Worm (Caenorhabditis elegans): ENCODE data around the gene aptf-3.
A peak's percentile ranks its signal among the peaks of the same experiment; 100 is the strongest.

aptf-3 gene

DNA sequence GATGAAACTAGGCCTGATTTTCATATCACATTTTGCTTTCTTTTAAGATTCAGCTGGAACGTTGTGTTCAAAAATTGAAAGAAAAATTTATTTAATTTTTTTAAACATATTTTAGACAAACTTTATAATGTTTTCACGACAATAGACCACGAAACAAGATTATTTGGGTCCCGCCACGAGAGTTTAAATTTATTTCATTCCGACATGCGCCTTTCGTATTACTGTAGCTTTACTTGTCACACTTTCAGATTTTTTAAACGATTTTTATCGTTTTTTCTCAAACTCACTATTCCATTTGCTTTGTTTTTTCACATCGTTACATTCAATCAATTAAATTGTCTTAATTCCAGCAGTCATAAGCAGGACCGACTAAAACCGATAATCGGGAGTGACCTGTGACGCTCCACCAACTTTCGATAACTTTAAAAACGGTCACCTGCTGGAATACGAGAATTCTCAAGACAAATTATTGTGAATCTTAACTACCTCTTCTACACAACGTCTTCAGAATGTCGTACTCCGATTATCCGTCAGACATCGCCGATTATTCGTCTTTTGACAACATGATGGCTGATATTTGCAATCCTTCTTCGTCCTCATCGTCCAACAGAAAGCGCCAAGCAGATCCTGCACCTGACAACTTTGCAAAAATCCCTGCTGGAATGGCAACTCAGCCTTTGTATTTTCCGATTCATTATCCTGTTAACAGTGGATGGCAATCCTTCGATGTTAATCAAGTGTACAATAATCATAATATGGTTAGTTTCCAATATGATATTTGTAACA, at the start of gene aptf-3:
Gene aptf-3 (plus strand): TSS at position 351 of the 786 bp plus-strand sequence.
- no peak for TF ChIP-seq zip-5 (tag; optimal IDR thresholded peaks at IDR 0.05)
- no peak for TF ChIP-seq ceh-48 (tag; optimal IDR thresholded peaks at IDR 0.05)
- TF ChIP-seq hlh-30 (tag; optimal IDR thresholded peaks at IDR 0.05; ENCODE audit: insufficient read depth), result no peak
- no peak for TF ChIP-seq nhr-11 (tag; optimal IDR thresholded peaks at IDR 0.05)
- no peak for TF ChIP-seq Y22D7AL.16 (tag; optimal IDR thresholded peaks at IDR 0.05)
- no peak for TF ChIP-seq unc-3 (GFP tag; conservative IDR thresholded peaks at IDR 0.05)
- TF ChIP-seq unc-3 (tag; optimal IDR thresholded peaks at IDR 0.05), result no peak
- no peak for TF ChIP-seq ceh-30 (tag; optimal IDR thresholded peaks at IDR 0.05)
- TF ChIP-seq hlh-8 (tag; optimal IDR thresholded peaks at IDR 0.05), result no peak
- TF ChIP-seq ttx-3 (tag; optimal IDR thresholded peaks at IDR 0.05), result no peak
- TF ChIP-seq mec-3 (tag; optimal IDR thresholded peaks at IDR 0.05; ENCODE audit: borderline replicate concordance), result no peak
- TF ChIP-seq ceh-18 (tag; optimal IDR thresholded peaks at IDR 0.05), result no peak
- no peak for TF ChIP-seq ceh-9 (tag; optimal IDR thresholded peaks at IDR 0.05)
- no peak for TF ChIP-seq odd-2 (tag; optimal IDR thresholded peaks at IDR 0.05)
- no peak for TF ChIP-seq C08G9.2 (tag; optimal IDR thresholded peaks at IDR 0.05)
- TF ChIP-seq ref-2 (tag; optimal IDR thresholded peaks at IDR 0.05), result no peak
- TF ChIP-seq fkh-6 (tag; optimal IDR thresholded peaks at IDR 0.05), result no peak
- TF ChIP-seq pha-4 (tag; optimal IDR thresholded peaks at IDR 0.05), result no peak
- TF ChIP-seq syd-9 (tag; optimal IDR thresholded peaks at IDR 0.05), result no peak

ce11 chrII:8545315-8545714, 48.7 kb upstream of the aptf-3 start, which contains the start of gene decr-1.2:
Gene decr-1.2 (plus strand): TSS chrII:8545615.
- TF ChIP-seq Y22D7AL.16 (tag; optimal IDR thresholded peaks at IDR 0.05) (no peak), hlh-8 (tag; optimal IDR thresholded peaks at IDR 0.05) (no peak), ceh-48 (tag; optimal IDR thresholded peaks at IDR 0.05) (no peak), nfya-1 (tag; optimal IDR thresholded peaks at IDR 0.05) (no peak), nhr-232 (tag; optimal IDR thresholded peaks at IDR 0.05) (no peak), fkh-10 (GFP tag; optimal IDR thresholded peaks at IDR 0.05) (no peak), mec-3 (tag; optimal IDR thresholded peaks at IDR 0.05; ENCODE audit: borderline replicate concordance) (no peak), dmd-4 (tag; optimal IDR thresholded peaks at IDR 0.05; ENCODE audit: borderline replicate concordance) (no peak), unc-55 (GFP tag; optimal IDR thresholded peaks at IDR 0.05) (no peak), pha-4 (tag; optimal IDR thresholded peaks at IDR 0.05) (no peak), hlh-6 (tag; optimal IDR thresholded peaks at IDR 0.05) (no peak), C38D4.7 (GFP tag; optimal IDR thresholded peaks at IDR 0.05) (no peak), ceh-6 (GFP tag; optimal IDR thresholded peaks at IDR 0.05) (no peak)

ce11 chrII:8546975-8547374, 47.0 kb upstream of the aptf-3 start:
- TF ChIP-seq sox-4 (tag; optimal IDR thresholded peaks at IDR 0.05) (peak; percentile 84), K09A11.1 (tag; optimal IDR thresholded peaks at IDR 0.05; ENCODE audit: insufficient read depth) (peak; percentile 54), pha-2 (tag; optimal IDR thresholded peaks at IDR 0.05) (peak; percentile 89), lin-11 (tag; optimal IDR thresholded peaks at IDR 0.05) (peak; percentile 83), ceh-6 (GFP tag; optimal IDR thresholded peaks at IDR 0.05) (peak; percentile 87), T23F11.4 (GFP tag; optimal IDR thresholded peaks at IDR 0.05) (peak; percentile 61), odd-2 (tag; optimal IDR thresholded peaks at IDR 0.05) (peak; percentile 23), hlh-15 (tag; optimal IDR thresholded peaks at IDR 0.05) (peak; percentile 61), eyg-1 (tag; optimal IDR thresholded peaks at IDR 0.05) (peak; percentile 83), sox-2 (GFP tag; IDR thresholded peaks at IDR 0.05) (peak; percentile 74), nhr-11 (tag; optimal IDR thresholded peaks at IDR 0.05) (no peak), fkh-6 (tag; optimal IDR thresholded peaks at IDR 0.05) (peak; percentile 78), ceh-45 (GFP tag; IDR thresholded peaks at IDR 0.05) (peak; percentile 76; the same call in 1 of the 2 replicates), syd-9 (tag; optimal IDR thresholded peaks at IDR 0.05) (peak; percentile 78), nfya-1 (tag; optimal IDR thresholded peaks at IDR 0.05) (peak; percentile 51), unc-55 (GFP tag; optimal IDR thresholded peaks at IDR 0.05) (no peak), sdc-2 (tag; optimal IDR thresholded peaks at IDR 0.05) (peak; percentile 63), ceh-30 (tag; optimal IDR thresholded peaks at IDR 0.05) (peak; percentile 28), K02D7.2 (tag; optimal IDR thresholded peaks at IDR 0.05) (peak; percentile 85), madf-2 (tag; optimal IDR thresholded peaks at IDR 0.05) (peak; percentile 67), pat-9 (tag; optimal IDR thresholded peaks at IDR 0.05) (peak; percentile 83), pros-1 (tag; optimal IDR thresholded peaks at IDR 0.05) (no peak), lim-6 (tag; optimal IDR thresholded peaks at IDR 0.05) (no peak), tbx-7 (tag; optimal IDR thresholded peaks at IDR 0.05) (peak; percentile 70), pha-4 (tag; optimal IDR thresholded peaks at IDR 0.05) (no peak), elt-4 (tag; optimal IDR thresholded peaks at IDR 0.05) (no peak), hlh-30 (tag; optimal IDR thresholded peaks at IDR 0.05; ENCODE audit: insufficient read depth) (peak; percentile 11), ztf-16 (tag; optimal IDR thresholded peaks at IDR 0.05) (peak; percentile 75), hlh-13 (GFP tag; optimal IDR thresholded peaks at IDR 0.05) (peak; percentile 82)
